Worm (Caenorhabditis elegans) whole organism, mixed stage, embryonic: Measurements from ENCODE around the gene catp-6.

Source experiments
- ces-1 ChIP-seq: fragments of 150-350 bp; optimal IDR thresholded peaks from 2 replicates; lab custom pipeline; 2014; ENCODE audit warnings: missing biosample characterization, missing genetic modification reagents, missing genetic modification characterization
- lin-13 ChIP-seq: fragments of 150-350 bp; optimal IDR thresholded peaks from 2 replicates; lab custom pipeline; 2014; ENCODE audit warnings: missing biosample characterization, missing genetic modification characterization
- mab-5 ChIP-seq: fragments of 150-350 bp; optimal IDR thresholded peaks from 2 replicates; lab custom pipeline; 2014; ENCODE audit warnings: missing biosample characterization, missing genetic modification characterization
- mep-1 ChIP-seq: fragments of 150-350 bp; optimal IDR thresholded peaks from 2 replicates; lab custom pipeline; 2017; ENCODE audit warnings: missing biosample characterization, missing genetic modification reagents, missing genetic modification characterization, inconsistent platforms
- nhr-12 ChIP-seq: fragments of 150-350 bp; optimal IDR thresholded peaks from 2 replicates; lab custom pipeline; 2014; ENCODE audit warnings: missing biosample characterization, missing genetic modification characterization
- snpc-4 ChIP-seq: fragments of 150-350 bp; optimal IDR thresholded peaks from 2 replicates; lab custom pipeline; 2014; ENCODE audit warnings: missing biosample characterization, missing genetic modification characterization
- ztf-11 ChIP-seq: fragments of 150-350 bp; optimal IDR thresholded peaks from 2 replicates; lab custom pipeline; 2014; ENCODE audit warnings: missing biosample characterization, missing genetic modification characterization

DNA sequence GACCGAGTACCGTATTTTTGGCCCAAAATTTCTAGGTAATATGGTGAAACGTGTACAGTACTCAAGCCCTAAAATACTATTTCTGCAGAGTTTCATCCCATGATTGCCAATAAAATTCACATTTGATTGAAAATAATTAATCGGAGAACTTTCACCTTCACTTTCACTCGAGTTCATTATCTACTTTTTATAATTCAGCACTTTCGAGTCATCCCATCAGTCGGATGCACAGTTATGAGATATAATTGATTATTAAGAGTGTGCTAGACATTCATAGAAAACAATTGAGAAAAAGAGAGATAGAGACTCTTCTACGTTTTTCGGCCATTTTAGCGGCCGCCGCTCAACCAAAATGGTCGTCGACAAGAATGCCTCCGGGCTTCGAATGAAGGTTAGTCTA is 21.7 kb downstream of the catp-6 start, which contains the start of gene fat-3:
- TF ChIP-seq mep-1: no peak
- TF ChIP-seq snpc-4: no peak
- no peak for TF ChIP-seq ztf-11 (tag; lab: Kevin White, UChicago)
- TF ChIP-seq mab-5: no peak
- no peak for TF ChIP-seq lin-13
- TF ChIP-seq ces-1 (GFP tag; lab: Kevin White, UChicago): no peak
- TF ChIP-seq nhr-12: no peak
